Worm (Caenorhabditis elegans) whole organism, early embryonic: ENCODE results near the gene F35E8.1.

ENCODE experiments used
- ama-1 ChIP-seq: fragments of 150-350 bp; optimal IDR thresholded peaks from 2 replicates; lab custom pipeline; 2014
- ceh-13 ChIP-seq: fragments of 200-800 bp; sonication (Bioruptor generic); optimal IDR thresholded peaks from 2 replicates; lab custom pipeline; 2018; ENCODE audit warnings: mild to moderate bottlenecking, missing genetic modification characterization, missing compliant biosample characterization
- ets-7 ChIP-seq: sonication (generic microtip); optimal IDR thresholded peaks from 2 replicates; lab custom pipeline; 2016; ENCODE audit warnings: missing genotype, missing genetic modification characterization, missing compliant biosample characterization
- flt-1 ChIP-seq: fragments of 200-800 bp; sonication (Bioruptor generic); IDR thresholded peaks from 2 replicates; pipeline ENCODE4 v1.3.6; 2022; ENCODE audit warnings: missing genetic modification characterization, missing compliant biosample characterization
- hmbx-1 ChIP-seq: sonication (generic microtip); optimal IDR thresholded peaks from 2 replicates; lab custom pipeline; 2016; ENCODE audit warnings: mild to moderate bottlenecking, missing genetic modification characterization, missing compliant biosample characterization
- hmg-4 ChIP-seq: fragments of 200-800 bp; sonication (Bioruptor generic); optimal IDR thresholded peaks from 2 replicates; lab custom pipeline; 2018; ENCODE audit warnings: mild to moderate bottlenecking, missing genetic modification characterization, missing compliant biosample characterization
- sea-1 ChIP-seq: fragments of 200-800 bp; sonication (Bioruptor generic); conservative IDR thresholded peaks from 2 replicates; pipeline ENCODE4 v1.3.6; 2022; ENCODE audit warnings: missing genetic modification characterization, missing compliant biosample characterization
- tbx-37 ChIP-seq: fragments of 200-800 bp; sonication (Bioruptor generic); conservative IDR thresholded peaks from 2 replicates; pipeline ENCODE4 v1.3.6; 2022; ENCODE audit warnings: missing genetic modification reagents, missing genetic modification characterization, missing compliant biosample characterization

ce11 chrV:15884698-15885097 lies 20.7 kb downstream of the F35E8.1 start, which contains the start of gene oac-42:
- TF ChIP-seq flt-1 (GFP tag; lab: Robert Waterston, UW) (no peak), ama-1 (lab: Kevin White, UChicago) (no peak), tbx-37 (GFP tag; lab: Robert Waterston, UW) (no peak), hmg-4 (GFP tag; lab: Kevin White, UChicago) (no peak), sea-1 (no peak), ceh-13 (GFP tag; lab: Kevin White, UChicago) (no peak), hmbx-1 (tag; lab: Kevin White, UChicago) (no peak), ets-7 (no peak)
